Fruit fly (Drosophila melanogaster): ENCODE data around the gene ush.

Gene ush

dm6 chr2L:479483-480195 lies 3.6 kb downstream of the ush start, which contains the start of gene cbt (continued):
- peak; percentile 95 for TF ChIP-seq run (tag; optimal IDR thresholded peaks at IDR 0.05)
- TF ChIP-seq CG5180 (GFP tag; optimal IDR thresholded peaks at IDR 0.05) = peak; percentile 90
- TF ChIP-seq CG1024 (GFP tag; IDR thresholded peaks at IDR 0.05) = no peak
- peak; percentile 98 for TF ChIP-seq CG17359 (tag; optimal IDR thresholded peaks at IDR 0.05)
- TF ChIP-seq MESR4 (GFP tag; optimal IDR thresholded peaks at IDR 0.05) = peak; percentile 53
- peak; percentile 97 for TF ChIP-seq CG16815 (GFP tag; optimal IDR thresholded peaks at IDR 0.05)
- TF ChIP-seq dati (GFP tag; IDR thresholded peaks at IDR 0.05) = no peak
- peak; percentile 93 for TF ChIP-seq ash1 (GFP tag; optimal IDR thresholded peaks at IDR 0.05)
- peak; percentile 98 for TF ChIP-seq gro (GFP tag; optimal IDR thresholded peaks at IDR 0.05)
- TF ChIP-seq nerfin-1 (tag; optimal IDR thresholded peaks at IDR 0.05) = peak; percentile 93
- TF ChIP-seq Hr78 (GFP tag; optimal IDR thresholded peaks at IDR 0.05) = peak in 1 of 2 experiments; percentile 100
- peak; percentile 86 for TF ChIP-seq CG3163 (GFP tag; optimal IDR thresholded peaks at IDR 0.05)
- TF ChIP-seq CG12744 (GFP tag; optimal IDR thresholded peaks at IDR 0.05) = peak; percentile 95
- peak; percentile 94 for TF ChIP-seq gsb-n (tag; optimal IDR thresholded peaks at IDR 0.05)
- TF ChIP-seq D (optimal IDR thresholded peaks at IDR 0.05) = no peak
- TF ChIP-seq D (GFP tag; optimal IDR thresholded peaks at IDR 0.05) = peak; percentile 96
- peak; percentile 100 for TF ChIP-seq Med (GFP tag)
- TF ChIP-seq oc (tag; optimal IDR thresholded peaks at IDR 0.05) = peak; percentile 94
- peak; percentile 84 for TF ChIP-seq TFAM (GFP tag; optimal IDR thresholded peaks at IDR 0.05)
- peak; percentile 93 for TF ChIP-seq CG1529 (GFP tag; optimal IDR thresholded peaks at IDR 0.05)
- TF ChIP-seq CG17328 (GFP tag; IDR thresholded peaks at IDR 0.05) = no peak
- TF ChIP-seq nmo (GFP tag; optimal IDR thresholded peaks at IDR 0.05) = peak; percentile 97
- no peak for TF ChIP-seq Aef1 (GFP tag; IDR thresholded peaks at IDR 0.05)
- no peak for TF ChIP-seq CG11085 (GFP tag; IDR thresholded peaks at IDR 0.05)
- no peak for TF ChIP-seq Optix (GFP tag; IDR thresholded peaks at IDR 0.05)
- TF ChIP-seq CG13894 (tag; optimal IDR thresholded peaks at IDR 0.05) = peak; percentile 96
- TF ChIP-seq HLH3B (GFP tag; IDR thresholded peaks at IDR 0.05) = no peak
- peak; percentile 99 for TF ChIP-seq Antp (GFP tag; optimal IDR thresholded peaks at IDR 0.05)
- peak; percentile 99 for TF ChIP-seq shn (GFP tag; optimal IDR thresholded peaks at IDR 0.05)
- TF ChIP-seq ken (GFP tag; IDR thresholded peaks at IDR 0.05) = no peak
- TF ChIP-seq lola (GFP tag; optimal IDR thresholded peaks at IDR 0.05) = peak in 1 of 3 experiments; percentile 94
- no peak for TF ChIP-seq wor (GFP tag; IDR thresholded peaks at IDR 0.05)
- TF ChIP-seq lilli (GFP tag; optimal IDR thresholded peaks at IDR 0.05) = peak; percentile 98
- peak; percentile 97 for TF ChIP-seq CG1792 (GFP tag; optimal IDR thresholded peaks at IDR 0.05)
- TF ChIP-seq CG10959 (GFP tag; IDR thresholded peaks at IDR 0.05) = no peak
- TF ChIP-seq cg (GFP tag; optimal IDR thresholded peaks at IDR 0.05) = peak; percentile 91
- peak; percentile 98 for TF ChIP-seq CG11398 (GFP tag; optimal IDR thresholded peaks at IDR 0.05)
- no peak for TF ChIP-seq Dref (GFP tag; IDR thresholded peaks at IDR 0.05)
- peak; percentile 93 for TF ChIP-seq Bdp1 (GFP tag; optimal IDR thresholded peaks at IDR 0.05)
- TF ChIP-seq lab (GFP tag; optimal IDR thresholded peaks at IDR 0.05) = peak; percentile 98
- TF ChIP-seq CG10209 (GFP tag; optimal IDR thresholded peaks at IDR 0.05) = peak; percentile 97
- no peak for TF ChIP-seq esg (GFP tag; conservative IDR thresholded peaks at IDR 0.05)
- TF ChIP-seq Dll (GFP tag; IDR thresholded peaks at IDR 0.05; ENCODE audit: partially characterized antibody) = no peak
- no peak for TF ChIP-seq ttk (GFP tag; IDR thresholded peaks at IDR 0.05)
- no peak for TF ChIP-seq al (GFP tag; IDR thresholded peaks at IDR 0.05)
- peak; percentile 97 for TF ChIP-seq CG13424 (tag; optimal IDR thresholded peaks at IDR 0.05)
- TF ChIP-seq CG18764 (GFP tag; optimal IDR thresholded peaks at IDR 0.05) = peak; percentile 96
- peak in 1 of 2 experiments; percentile 66 for TF ChIP-seq Dfd (GFP tag; optimal IDR thresholded peaks at IDR 0.05)
- TF ChIP-seq pb (GFP tag; optimal IDR thresholded peaks at IDR 0.05) = peak; percentile 97
- TF ChIP-seq CG12659 (GFP tag; optimal IDR thresholded peaks at IDR 0.05) = peak; percentile 98

Measured in whole organism, embryonic.